Fruit fly (Drosophila melanogaster): ENCODE data around the gene Dsor1.

Dsor1 gene

DNA sequence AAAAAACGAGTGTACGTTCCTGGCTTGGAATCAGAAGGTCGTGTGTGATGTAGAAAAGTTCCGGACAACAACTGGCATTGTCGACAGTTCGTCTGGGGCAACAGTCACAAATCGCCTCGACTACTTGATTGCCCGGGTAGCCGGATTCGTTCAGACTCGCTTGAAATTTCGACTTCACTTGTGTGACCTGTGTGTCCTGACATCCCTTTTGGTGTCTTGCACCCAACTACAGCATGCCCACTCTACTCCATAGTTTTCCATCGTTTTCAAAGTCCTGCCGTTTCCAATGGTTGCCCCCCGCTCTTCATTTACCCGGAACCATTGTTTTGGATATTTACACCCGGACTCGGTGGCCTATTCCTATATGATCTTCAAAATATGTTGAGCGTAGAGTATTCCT lies 20.5 kb downstream of the Dsor1 start, which contains the start of gene Erk7:
Gene Erk7 (minus strand): TSS at position 101 of the 400 bp plus-strand sequence.
- TF ChIP-seq Myc (optimal IDR thresholded peaks at IDR 0.05) (no peak), ttk (optimal IDR thresholded peaks at IDR 0.05) (no peak), Sin3A (optimal IDR thresholded peaks at IDR 0.05) (no peak), psq (optimal IDR thresholded peaks at IDR 0.05) (no peak), insv (optimal IDR thresholded peaks at IDR 0.05) (no peak), h (optimal IDR thresholded peaks at IDR 0.05) (no peak)

DNA sequence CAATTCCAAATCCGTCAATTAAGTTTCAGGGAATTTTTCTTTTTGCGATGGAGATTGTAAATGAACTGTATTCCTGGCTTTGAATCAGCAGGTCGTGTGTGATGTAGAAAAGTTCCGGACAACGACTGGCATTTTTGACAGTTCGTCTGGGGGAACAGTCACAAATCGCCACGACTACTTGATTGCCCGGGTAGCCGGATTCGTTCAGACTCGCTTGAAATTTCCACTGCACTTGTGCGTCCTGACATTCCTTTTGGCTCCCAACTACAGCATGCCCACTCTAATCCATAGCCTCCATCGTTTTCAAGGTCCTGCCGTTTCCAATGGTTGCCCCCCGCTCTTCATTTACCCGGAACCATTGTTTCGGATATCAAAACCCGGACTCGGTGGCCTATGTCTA lies 22.7 kb downstream of the Dsor1 start, which contains the start of gene CG17440:
Gene CG17440 (minus strand): TSS at position 101 of the 400 bp plus-strand sequence.
- TF ChIP-seq psq (optimal IDR thresholded peaks at IDR 0.05) (no peak), Sin3A (optimal IDR thresholded peaks at IDR 0.05) (no peak), Myc (optimal IDR thresholded peaks at IDR 0.05) (no peak), ttk (optimal IDR thresholded peaks at IDR 0.05) (no peak), insv (optimal IDR thresholded peaks at IDR 0.05) (no peak), h (optimal IDR thresholded peaks at IDR 0.05) (no peak)

- TF ChIP-seq insv (optimal IDR thresholded peaks at IDR 0.05) (no peak), h (optimal IDR thresholded peaks at IDR 0.05) (no peak), Myc (optimal IDR thresholded peaks at IDR 0.05) (no peak), Sin3A (optimal IDR thresholded peaks at IDR 0.05) (no peak), ttk (optimal IDR thresholded peaks at IDR 0.05) (no peak), psq (optimal IDR thresholded peaks at IDR 0.05) (no peak)
Observed at dm6 chrX:9272830-9273507, 25.8 kb downstream of the Dsor1 start, which contains the start of the genes Cfp1 and Aladin. Gene Cfp1 (minus strand): TSS chrX:9272960. Gene Aladin (plus strand): TSS chrX:9273413.

- TF ChIP-seq insv (optimal IDR thresholded peaks at IDR 0.05) (no peak), Myc (optimal IDR thresholded peaks at IDR 0.05) (no peak), Sin3A (optimal IDR thresholded peaks at IDR 0.05) (no peak), ttk (optimal IDR thresholded peaks at IDR 0.05) (no peak), h (optimal IDR thresholded peaks at IDR 0.05) (no peak), psq (optimal IDR thresholded peaks at IDR 0.05) (no peak)
Observed at dm6 chrX:9281998-9282644, 35.0 kb downstream of the Dsor1 start.

DNA sequence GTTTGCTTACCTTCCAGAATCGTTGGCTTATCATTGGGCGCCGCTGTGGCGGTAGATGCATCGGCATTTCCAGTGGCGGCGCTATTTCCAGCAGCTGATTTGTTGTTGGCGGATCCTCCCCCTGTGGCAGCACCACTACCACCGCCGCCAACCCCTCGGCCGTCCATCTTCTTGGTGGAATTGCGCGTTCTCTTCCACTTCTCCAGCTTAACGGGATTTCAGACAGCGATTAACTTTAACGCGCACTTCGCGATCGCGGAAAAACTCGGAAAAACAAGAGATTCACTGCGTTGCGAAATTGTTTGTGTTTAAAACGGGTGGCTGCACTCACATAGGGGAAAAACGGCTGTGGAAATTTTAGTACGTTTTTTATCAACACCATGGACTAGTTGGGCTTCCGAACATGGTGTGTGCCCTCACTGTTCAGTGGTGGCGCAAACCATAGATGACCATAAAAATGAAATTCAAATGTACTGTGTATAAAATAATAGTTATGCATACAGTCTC lies 35.7 kb downstream of the Dsor1 start, which contains the start of gene c11.1:
Gene c11.1 (minus strand): TSS at position 335 of the 507 bp plus-strand sequence.
- TF ChIP-seq ttk (optimal IDR thresholded peaks at IDR 0.05): no peak
- no peak for TF ChIP-seq Sin3A (optimal IDR thresholded peaks at IDR 0.05)
- no peak for TF ChIP-seq insv (optimal IDR thresholded peaks at IDR 0.05)
- TF ChIP-seq Myc (optimal IDR thresholded peaks at IDR 0.05): no peak

DNA sequence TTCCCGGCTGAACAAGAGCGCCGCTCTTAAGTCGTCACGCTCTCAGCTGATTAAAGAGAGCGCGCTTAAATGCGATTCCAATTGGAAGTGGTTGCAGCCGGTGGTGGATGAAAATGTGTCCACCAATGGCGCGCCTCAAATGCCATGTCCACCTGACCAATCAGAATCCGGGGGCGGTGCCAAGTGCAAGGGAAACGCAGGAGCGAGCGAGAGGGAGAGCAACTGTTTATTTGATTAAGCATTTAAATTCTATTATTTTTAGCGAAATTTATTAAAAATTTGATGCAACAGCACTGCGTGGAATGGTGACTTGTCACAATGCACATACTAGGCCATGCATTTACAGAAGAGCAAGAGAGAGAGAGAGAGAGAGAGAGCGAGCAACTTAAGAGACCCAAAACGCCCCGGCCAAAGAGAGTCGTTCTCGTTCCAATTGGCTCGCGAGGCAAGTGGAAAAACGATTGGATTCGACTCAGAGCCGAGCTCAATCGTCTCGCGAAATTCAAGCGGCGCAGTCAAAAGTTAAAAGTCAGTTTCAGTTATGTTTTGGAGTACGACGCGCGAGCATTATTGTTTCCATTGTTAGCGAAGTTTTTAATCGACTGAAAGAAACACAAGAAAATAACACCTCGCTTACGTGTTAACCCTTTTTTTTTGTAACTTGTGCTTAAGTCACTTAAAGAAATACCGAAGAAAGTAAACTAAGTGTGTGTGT lies 37.0 kb downstream of the Dsor1 start, which contains the start of gene lz:
Gene lz (plus strand): TSS at position 626 of the 715 bp plus-strand sequence.
- TF ChIP-seq Myc (optimal IDR thresholded peaks at IDR 0.05) (no peak), ttk (optimal IDR thresholded peaks at IDR 0.05) (no peak), insv (optimal IDR thresholded peaks at IDR 0.05) (no peak), h (optimal IDR thresholded peaks at IDR 0.05) (no peak), Sin3A (optimal IDR thresholded peaks at IDR 0.05) (no peak), psq (optimal IDR thresholded peaks at IDR 0.05) (no peak)

DNA sequence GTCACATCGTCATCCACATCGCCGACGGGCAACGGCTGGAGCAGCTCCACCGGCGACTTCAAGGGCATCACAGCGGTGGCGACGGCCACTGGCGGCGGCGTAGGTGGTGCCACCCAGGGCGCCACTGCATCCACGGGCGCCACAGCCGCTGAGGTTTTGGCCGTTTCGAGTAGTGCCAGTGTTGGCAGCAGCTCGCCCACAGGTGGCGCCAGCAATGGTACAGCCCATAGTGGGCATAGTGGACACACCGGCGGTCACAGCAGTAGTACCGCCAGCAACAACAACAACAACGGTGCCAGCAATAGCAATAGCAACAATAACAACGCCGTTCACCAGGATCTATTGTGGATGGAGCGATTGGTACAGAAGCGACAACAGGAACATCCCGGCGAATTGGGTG lies 39.2 kb downstream of the Dsor1 start:
- TF ChIP-seq ttk (optimal IDR thresholded peaks at IDR 0.05): no peak
- TF ChIP-seq psq (optimal IDR thresholded peaks at IDR 0.05): no peak
- no peak for TF ChIP-seq insv (optimal IDR thresholded peaks at IDR 0.05)
- TF ChIP-seq h (optimal IDR thresholded peaks at IDR 0.05): no peak
- no peak for TF ChIP-seq Sin3A (optimal IDR thresholded peaks at IDR 0.05)
- TF ChIP-seq Myc (optimal IDR thresholded peaks at IDR 0.05): no peak

DNA sequence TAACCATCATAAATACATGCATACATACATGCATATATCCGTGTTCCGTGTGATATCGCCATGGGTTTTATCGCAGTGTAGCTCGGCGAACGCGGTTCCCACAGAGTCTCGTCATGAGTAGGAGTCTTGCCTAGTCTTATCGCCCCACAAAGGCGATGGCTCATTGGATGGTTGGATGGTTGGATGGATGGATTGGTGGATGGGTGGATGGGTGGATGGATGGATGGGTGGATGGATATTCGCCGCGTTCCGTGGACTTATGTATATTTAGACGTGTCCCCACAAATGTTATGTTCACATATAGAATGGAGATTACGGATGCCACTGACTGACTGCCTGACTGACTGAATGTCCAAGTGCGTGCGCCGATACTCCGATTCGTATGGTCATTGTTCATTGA lies 44.1 kb downstream of the Dsor1 start:
- no peak for TF ChIP-seq Myc (optimal IDR thresholded peaks at IDR 0.05)
- no peak for TF ChIP-seq ttk (optimal IDR thresholded peaks at IDR 0.05)
- TF ChIP-seq Sin3A (optimal IDR thresholded peaks at IDR 0.05): no peak
- no peak for TF ChIP-seq insv (optimal IDR thresholded peaks at IDR 0.05)
- no peak for TF ChIP-seq psq (optimal IDR thresholded peaks at IDR 0.05)
- TF ChIP-seq h (optimal IDR thresholded peaks at IDR 0.05): no peak

DNA sequence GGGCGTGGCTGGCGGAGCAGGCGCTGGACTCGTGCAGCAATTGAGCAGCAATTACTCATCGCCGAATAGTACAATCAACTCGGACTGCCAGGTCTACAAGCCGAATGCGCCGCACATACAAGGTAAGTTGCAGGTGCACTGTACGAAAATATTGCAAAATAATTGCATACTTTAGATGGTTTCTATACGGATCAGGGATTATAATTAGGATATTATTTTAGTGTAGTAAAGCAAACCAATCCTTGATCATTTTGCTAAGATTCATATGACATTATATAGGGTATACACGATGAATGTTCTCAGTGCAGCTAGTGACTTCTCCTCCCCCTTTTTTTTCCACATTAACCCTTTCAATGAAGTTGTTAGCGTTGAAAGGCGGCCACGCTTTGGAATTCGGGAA lies 48.4 kb downstream of the Dsor1 start:
- TF ChIP-seq Myc (optimal IDR thresholded peaks at IDR 0.05) (no peak), Sin3A (optimal IDR thresholded peaks at IDR 0.05) (no peak), psq (optimal IDR thresholded peaks at IDR 0.05) (no peak), ttk (optimal IDR thresholded peaks at IDR 0.05) (no peak), h (optimal IDR thresholded peaks at IDR 0.05) (no peak), insv (optimal IDR thresholded peaks at IDR 0.05) (no peak)

DNA sequence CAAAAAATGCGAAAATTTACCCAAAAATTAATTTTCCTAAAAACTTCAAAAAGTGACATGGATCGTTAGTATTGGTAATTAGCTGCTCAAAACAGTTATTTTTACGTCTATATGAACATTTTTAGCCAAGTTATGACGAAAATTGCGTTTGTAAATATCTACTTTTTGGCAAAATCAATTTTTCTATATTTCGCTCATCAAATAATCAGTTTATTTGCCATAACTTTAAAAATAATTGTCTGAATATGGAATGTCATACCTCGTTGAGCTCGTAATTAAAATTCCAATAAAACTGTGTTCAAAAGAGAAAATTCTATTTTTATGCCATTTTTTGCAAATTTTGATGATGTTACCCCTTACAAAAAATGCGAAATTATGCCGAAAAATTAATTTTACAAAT lies 49.4 kb downstream of the Dsor1 start:
- no peak for TF ChIP-seq psq (optimal IDR thresholded peaks at IDR 0.05)
- no peak for TF ChIP-seq h (optimal IDR thresholded peaks at IDR 0.05)
- no peak for TF ChIP-seq insv (optimal IDR thresholded peaks at IDR 0.05)
- TF ChIP-seq Myc (optimal IDR thresholded peaks at IDR 0.05): no peak

- TF ChIP-seq ttk (optimal IDR thresholded peaks at IDR 0.05): no peak
- no peak for TF ChIP-seq insv (optimal IDR thresholded peaks at IDR 0.05)
- no peak for TF ChIP-seq Myc (optimal IDR thresholded peaks at IDR 0.05)
- TF ChIP-seq psq (optimal IDR thresholded peaks at IDR 0.05): no peak
- TF ChIP-seq h (optimal IDR thresholded peaks at IDR 0.05): no peak
- TF ChIP-seq Sin3A (optimal IDR thresholded peaks at IDR 0.05): no peak
Observed at dm6 chrX:9297661-9298433, 50.7 kb downstream of the Dsor1 start.
